Fruit fly (Drosophila melanogaster) whole organism, embryonic: ENCODE data around the gene Hgsnat.
A peak's percentile ranks its signal among the peaks of the same experiment; 100 is the strongest.

Experiments used
- Atf3 ChIP-seq: fragments of 200-800 bp; sonication (Bioruptor generic); optimal IDR thresholded peaks from 3 replicates; lab custom pipeline; 2016; ENCODE audit warnings: missing biosample characterization, missing genetic modification characterization
- Awh ChIP-seq: fragments of 200-800 bp; sonication (Bioruptor generic); IDR thresholded peaks from 2 replicates; pipeline ENCODE4, ENCODE4 v1.3.6; 2022; ENCODE audit warnings: missing biosample characterization, missing genetic modification characterization
- CG10147 ChIP-seq: fragments of 200-800 bp; sonication (Bioruptor generic); optimal IDR thresholded peaks from 2 replicates; lab custom pipeline; 2019; ENCODE audit warnings: missing biosample characterization, mild to moderate bottlenecking, missing genetic modification characterization, moderate library complexity
- CG10267 ChIP-seq: fragments of 200-800 bp; sonication (Bioruptor generic); optimal IDR thresholded peaks from 2 replicates; lab custom pipeline; 2018; ENCODE audit warnings: missing biosample characterization, mild to moderate bottlenecking, missing genetic modification characterization, moderate library complexity
- CG10274 ChIP-seq: fragments of 200-800 bp; sonication (Bioruptor generic); optimal IDR thresholded peaks from 3 replicates; lab custom pipeline; 2017; ENCODE audit warnings: missing biosample characterization, mild to moderate bottlenecking, missing genetic modification characterization
- CG11504 ChIP-seq: fragments of 200-800 bp; sonication (Bioruptor generic); optimal IDR thresholded peaks from 3 replicates; lab custom pipeline; 2019; ENCODE audit warnings: missing biosample characterization, mild to moderate bottlenecking, missing genetic modification characterization, moderate library complexity
- CG1602 ChIP-seq: fragments of 200-800 bp; sonication (Bioruptor generic); optimal IDR thresholded peaks from 3 replicates; lab custom pipeline; 2016; ENCODE audit warnings: missing biosample characterization, missing genetic modification characterization
- CG17385 ChIP-seq: fragments of 200-800 bp; sonication (Bioruptor generic); optimal IDR thresholded peaks from 3 replicates; lab custom pipeline; 2018; ENCODE audit warnings: missing biosample characterization, mild to moderate bottlenecking, missing genetic modification characterization
- CG17829 ChIP-seq: fragments of 200-800 bp; optimal IDR thresholded peaks from 2 replicates; lab custom pipeline; 2019; ENCODE audit warnings: missing biosample characterization, mild to moderate bottlenecking, missing genetic modification characterization, moderate library complexity
- CG17912 ChIP-seq: fragments of 200-800 bp; sonication (Bioruptor generic); optimal IDR thresholded peaks from 2 replicates; lab custom pipeline; 2018; ENCODE audit warnings: missing biosample characterization, mild to moderate bottlenecking, missing genetic modification characterization
- CG18599 ChIP-seq: fragments of 200-800 bp; sonication (Bioruptor generic); optimal IDR thresholded peaks from 3 replicates; lab custom pipeline; 2017; ENCODE audit warnings: missing biosample characterization, missing genetic modification characterization, mild to moderate bottlenecking, moderate library complexity, missing genetic modification reagents
- CG2199 ChIP-seq: fragments of 200-800 bp; sonication (Bioruptor generic); IDR thresholded peaks from 3 replicates; pipeline ENCODE4 v1.3.6; 2022; ENCODE audit warnings: missing biosample characterization, missing genetic modification characterization
- CG30403 ChIP-seq: fragments of 200-800 bp; sonication (Bioruptor generic); optimal IDR thresholded peaks from 3 replicates; lab custom pipeline; 2016; ENCODE audit warnings: missing biosample characterization, missing genetic modification characterization
- CG3995 ChIP-seq: fragments of 200-800 bp; sonication (Bioruptor generic); optimal IDR thresholded peaks from 3 replicates; lab custom pipeline; 2016; ENCODE audit warnings: missing biosample characterization, missing genetic modification characterization
- CG4328 ChIP-seq: fragments of 200-800 bp; sonication (Bioruptor generic); optimal IDR thresholded peaks from 3 replicates; lab custom pipeline; 2017; ENCODE audit warnings: missing biosample characterization, missing genetic modification reagents, missing genetic modification characterization
- CG4617 ChIP-seq: fragments of 200-800 bp; sonication (Bioruptor generic); optimal IDR thresholded peaks from 3 replicates; lab custom pipeline; 2016; ENCODE audit warnings: missing biosample characterization, missing genetic modification characterization, borderline replicate concordance
- CG6683 ChIP-seq: fragments of 200-800 bp; sonication (Bioruptor generic); optimal IDR thresholded peaks from 2 replicates; lab custom pipeline; 2017; ENCODE audit warnings: missing biosample characterization, mild to moderate bottlenecking, missing genetic modification characterization, missing genetic modification reagents
- CG6689 ChIP-seq: fragments of 200-800 bp; sonication (Bioruptor generic); IDR thresholded peaks from 2 replicates; pipeline ENCODE4 v1.3.6; 2022; ENCODE audit warnings: missing biosample characterization, missing genetic modification characterization
- CG6813 ChIP-seq: fragments of 200-800 bp; sonication (Bioruptor generic); optimal IDR thresholded peaks from 2 replicates; lab custom pipeline; 2017; ENCODE audit warnings: missing biosample characterization, missing genetic modification characterization, mild to moderate bottlenecking, moderate library complexity, missing genetic modification reagents
- Deaf1 ChIP-seq: fragments of 200-800 bp; optimal IDR thresholded peaks from 3 replicates; lab custom pipeline; 2019; ENCODE audit warnings: missing biosample characterization, mild to moderate bottlenecking, missing genetic modification characterization, moderate library complexity
- Dek ChIP-seq: fragments of 200-800 bp; sonication (Bioruptor generic); optimal IDR thresholded peaks from 3 replicates; lab custom pipeline; 2019; ENCODE audit warnings: missing biosample characterization, mild to moderate bottlenecking, missing genetic modification characterization, moderate library complexity
- Ets97D ChIP-seq: fragments of 200-800 bp; sonication (Bioruptor generic); optimal IDR thresholded peaks from 3 replicates; lab custom pipeline; 2016; ENCODE audit warnings: missing biosample characterization, missing genetic modification characterization
- Fer1 ChIP-seq: fragments of 200-800 bp; sonication (Bioruptor generic); optimal IDR thresholded peaks from 2 replicates; lab custom pipeline; 2017; ENCODE audit warnings: missing biosample characterization, mild to moderate bottlenecking, missing genetic modification characterization
- H15 ChIP-seq: fragments of 200-800 bp; sonication (Bioruptor generic); IDR thresholded peaks from 3 replicates; pipeline ENCODE4 v1.3.6; 2022; ENCODE audit warnings: missing biosample characterization, missing genetic modification characterization
- HLH4C ChIP-seq: fragments of 200-800 bp; sonication (Bioruptor generic); IDR thresholded peaks from 3 replicates; pipeline ENCODE4 v1.3.6; 2022; ENCODE audit warnings: missing biosample characterization, missing genetic modification characterization; ENCODE audit not compliant: partially characterized antibody
- HLHmδ ChIP-seq: fragments of 200-800 bp; sonication (Bioruptor generic); optimal IDR thresholded peaks from 2 replicates; lab custom pipeline; 2018; ENCODE audit warnings: missing biosample characterization, mild to moderate bottlenecking, missing genetic modification characterization, moderate library complexity
- Lim3 ChIP-seq: fragments of 200-800 bp; sonication (Bioruptor generic); IDR thresholded peaks from 2 replicates; pipeline ENCODE4 v1.3.6; 2022; ENCODE audit warnings: missing biosample characterization, missing genetic modification characterization
- Six4 ChIP-seq: fragments of 200-800 bp; sonication (Bioruptor generic); optimal IDR thresholded peaks from 2 replicates; lab custom pipeline; 2016; ENCODE audit warnings: missing biosample characterization, missing genetic modification characterization
- Sox102F ChIP-seq: fragments of 200-800 bp; sonication (Bioruptor generic); optimal IDR thresholded peaks from 2 replicates; lab custom pipeline; 2018; ENCODE audit warnings: missing biosample characterization, mild to moderate bottlenecking, missing genetic modification characterization, moderate library complexity
- ase ChIP-seq: fragments of 200-800 bp; sonication (Bioruptor generic); IDR thresholded peaks from 3 replicates; pipeline ENCODE4 v1.3.6; 2022; ENCODE audit warnings: missing biosample characterization, missing genetic modification characterization
- ash1 ChIP-seq: fragments of 200-800 bp; sonication (Bioruptor generic); optimal IDR thresholded peaks from 2 replicates; lab custom pipeline; 2018; ENCODE audit warnings: missing biosample characterization, mild to moderate bottlenecking, missing genetic modification characterization
- crol ChIP-seq: fragments of 200-800 bp; sonication (Bioruptor generic); IDR thresholded peaks from 2 replicates; pipeline ENCODE4 v1.3.6; 2022; ENCODE audit warnings: missing biosample characterization, missing genetic modification characterization
- eve ChIP-seq, 2 experiments: fragments of >200 bp; optimal IDR thresholded peaks; 2 replicates each; lab custom pipeline; 2017; ENCODE audit warnings: missing biosample characterization in 2 of 2, missing genetic modification characterization in 2 of 2
- fd102C ChIP-seq: fragments of 200-800 bp; sonication (Bioruptor generic); optimal IDR thresholded peaks from 2 replicates; lab custom pipeline; 2018; ENCODE audit warnings: missing biosample characterization, mild to moderate bottlenecking, missing genetic modification characterization, moderate library complexity
- grn ChIP-seq: fragments of 200-800 bp; sonication (Bioruptor generic); optimal IDR thresholded peaks from 3 replicates; lab custom pipeline; 2017; ENCODE audit warnings: missing biosample characterization, missing genetic modification characterization
- ind ChIP-seq: fragments of 200-800 bp; sonication (Bioruptor generic); optimal IDR thresholded peaks from 3 replicates; lab custom pipeline; 2016; ENCODE audit warnings: missing biosample characterization, missing genetic modification characterization
- knrl ChIP-seq: fragments of 200-800 bp; sonication (Bioruptor generic); IDR thresholded peaks from 3 replicates; pipeline ENCODE4 v1.3.6; 2022; ENCODE audit warnings: missing biosample characterization, missing genetic modification characterization; ENCODE audit not compliant: partially characterized antibody
- oc ChIP-seq: fragments of 200-800 bp; sonication (Bioruptor generic); optimal IDR thresholded peaks from 2 replicates; lab custom pipeline; 2018; ENCODE audit warnings: missing biosample characterization, mild to moderate bottlenecking, missing genetic modification characterization, moderate library complexity
- pan ChIP-seq, 4 experiments: fragments of >200 bp in 3 of 4; fragments of 200-800 bp in 1 of 4; sonication (Bioruptor generic) in 1 of 4; optimal IDR thresholded peaks in 3 of 4; IDR thresholded peaks in 1 of 4; 2 replicates each; pipeline versions ENCODE4 v1.3.6 to Lab custom; 2017 to 2022; ENCODE audit warnings: missing biosample characterization in 2 of 4, missing genetic modification characterization in 2 of 4, mixed read lengths in 1 of 4
- pita ChIP-seq: fragments of 200-800 bp; sonication (Bioruptor generic); optimal IDR thresholded peaks from 2 replicates; lab custom pipeline; 2017; ENCODE audit warnings: missing biosample characterization, mild to moderate bottlenecking, missing genetic modification characterization
- prd ChIP-seq, 3 experiments: fragments of >200 bp in 2 of 3; fragments of 200-800 bp in 1 of 3; sonication (Bioruptor generic) in 1 of 3; optimal IDR thresholded peaks in 2 of 3; IDR thresholded peaks in 1 of 3; 2 replicates in 2 of 3; 3 replicates in 1 of 3; pipeline versions ENCODE4 v1.3.6 to Lab custom; 2017 to 2022; ENCODE audit warnings: missing biosample characterization in 1 of 3, missing genetic modification characterization in 1 of 3
- slou ChIP-seq: fragments of 200-800 bp; sonication (Bioruptor generic); optimal IDR thresholded peaks from 3 replicates; lab custom pipeline; 2016; ENCODE audit warnings: missing biosample characterization, missing genetic modification characterization
- tio ChIP-seq: fragments of 200-800 bp; sonication (Bioruptor generic); optimal IDR thresholded peaks from 2 replicates; lab custom pipeline; 2017; ENCODE audit warnings: missing biosample characterization, missing genetic modification characterization, inconsistent platforms
- trem ChIP-seq: fragments of 200-800 bp; optimal IDR thresholded peaks from 3 replicates; lab custom pipeline; 2019; ENCODE audit warnings: missing biosample characterization, mild to moderate bottlenecking, missing genetic modification characterization, moderate library complexity
- trh ChIP-seq: fragments of 200-800 bp; sonication (Bioruptor generic); optimal IDR thresholded peaks from 2 replicates; lab custom pipeline; 2016; ENCODE audit warnings: missing biosample characterization, missing genetic modification characterization
- vnd ChIP-seq: fragments of 200-800 bp; sonication (Bioruptor generic); IDR thresholded peaks from 3 replicates; pipeline ENCODE4 v1.3.6; 2022; ENCODE audit warnings: missing biosample characterization, missing genetic modification characterization; ENCODE audit not compliant: partially characterized antibody
- vvl ChIP-seq: fragments of 200-800 bp; sonication (Bioruptor generic); IDR thresholded peaks from 2 replicates; pipeline ENCODE4 v1.3.6; 2022; ENCODE audit warnings: missing biosample characterization, missing genetic modification characterization
- zf30C ChIP-seq: fragments of 200-800 bp; sonication (Bioruptor generic); optimal IDR thresholded peaks from 3 replicates; lab custom pipeline; 2018; ENCODE audit warnings: missing biosample characterization, mild to moderate bottlenecking, missing genetic modification characterization
- zfh2 ChIP-seq: fragments of 200-800 bp; sonication (Bioruptor generic); optimal IDR thresholded peaks from 2 replicates; lab custom pipeline; 2016; ENCODE audit warnings: missing biosample characterization, missing genetic modification characterization

Hgsnat gene

DNA sequence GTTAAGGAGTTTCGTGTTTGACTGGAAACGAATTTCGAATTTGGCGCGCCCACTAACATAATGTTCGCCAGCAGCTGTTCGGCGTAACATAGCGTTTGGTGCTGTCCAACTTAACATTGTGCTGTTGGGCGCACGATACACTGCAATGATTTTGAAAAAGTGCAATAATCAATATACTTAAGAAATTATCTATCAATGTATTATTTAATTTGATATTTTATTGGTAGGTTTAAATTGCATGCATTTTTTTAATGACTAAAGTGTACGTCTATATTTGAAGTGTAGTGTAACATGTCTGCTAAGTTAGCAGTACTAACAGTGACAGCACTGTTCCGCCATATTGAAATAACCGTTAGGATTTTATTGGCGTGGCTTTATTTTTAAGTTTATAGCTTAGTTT is 12.0 kb upstream of the Hgsnat start, which contains the start of gene CG6927 (continued):
- TF ChIP-seq CG4617 (GFP tag; lab: Kevin White, UChicago) (no peak), H15 (peak; percentile 89), pan (optimal IDR thresholded peaks at IDR 0.05; lab: Kevin White, UChicago) (no peak), pan (GFP tag; optimal IDR thresholded peaks at IDR 0.05 in 1 of 2, IDR thresholded peaks at IDR 0.05 in 1 of 2) (peak in 1 of 2 experiments; percentile 95), CG17829 (tag; lab: Kevin White, UChicago) (peak; percentile 66), pita (GFP tag; lab: Kevin White, UChicago) (no peak), CG10147 (GFP tag; lab: Kevin White, UChicago) (peak; percentile 29), trh (GFP tag; lab: Kevin White, UChicago) (peak; percentile 70), Awh (GFP tag; lab: Robert Waterston, UW) (peak; percentile 88), CG6689 (GFP tag; lab: Robert Waterston, UW) (peak; percentile 97), ind (peak; percentile 50), CG18599 (peak; percentile 63), crol (peak; percentile 62), Deaf1 (peak; percentile 36), oc (peak; percentile 4), Lim3 (peak; percentile 89), fd102C (GFP tag; lab: Kevin White, UChicago) (no peak), CG6813 (GFP tag; lab: Kevin White, UChicago) (no peak), Sox102F (GFP tag; lab: Kevin White, UChicago) (peak; percentile 76), CG30403 (GFP tag; lab: Kevin White, UChicago) (peak; percentile 59), Dek (tag; lab: Kevin White, UChicago) (peak; percentile 68), HLH4C (GFP tag; lab: Robert Waterston, UW) (no peak), vvl (GFP tag; lab: Robert Waterston, UW) (peak; percentile 96), CG17385 (GFP tag; lab: Kevin White, UChicago) (peak; percentile 47), Ets97D (no peak), trem (tag; lab: Kevin White, UChicago) (peak; percentile 51), ash1 (no peak), zfh2 (GFP tag; lab: Kevin White, UChicago) (no peak), CG11504 (tag; lab: Kevin White, UChicago) (peak; percentile 84), CG17912 (GFP tag; lab: Kevin White, UChicago) (no peak), CG2199 (GFP tag; lab: Robert Waterston, UW) (peak; percentile 56; the same call in 1 of the 3 replicates), CG6683 (no peak), tio (GFP tag; lab: Kevin White, UChicago) (peak; percentile 57), vnd (no peak), prd (optimal IDR thresholded peaks at IDR 0.05; lab: Kevin White, UChicago) (no peak), prd (GFP tag; IDR thresholded peaks at IDR 0.05; lab: Robert Waterston, UW) (peak; percentile 94), grn (GFP tag; lab: Kevin White, UChicago) (no peak), CG10267 (tag; lab: Kevin White, UChicago) (peak; percentile 59), slou (no peak), CG1602 (GFP tag; lab: Kevin White, UChicago) (peak; percentile 65), Atf3 (GFP tag; lab: Kevin White, UChicago) (no peak), Fer1 (GFP tag; lab: Kevin White, UChicago) (peak; percentile 41), CG4328 (GFP tag; lab: Kevin White, UChicago) (no peak), zf30C (GFP tag; lab: Kevin White, UChicago) (peak; percentile 82), knrl (GFP tag; lab: Robert Waterston, UW) (no peak), CG3995 (GFP tag; lab: Kevin White, UChicago) (no peak), ase (GFP tag; lab: Robert Waterston, UW) (peak; percentile 87), CG10274 (no peak), eve (GFP tag; optimal IDR thresholded peaks at IDR 0.05; lab: Kevin White, UChicago) (no peak), HLHmδ (GFP tag; lab: Kevin White, UChicago) (no peak), Six4 (GFP tag; lab: Kevin White, UChicago) (no peak)
